Worm (Caenorhabditis elegans) whole organism, mixed stage, embryonic: ENCODE results near the gene pgp-13.

Source experiments
- mls-2 ChIP-seq: sonication (generic microtip); optimal IDR thresholded peaks from 2 replicates; lab custom pipeline; 2016; ENCODE audit warnings: mild to moderate bottlenecking, missing genetic modification characterization, moderate library complexity, missing compliant biosample characterization
- nhr-28 ChIP-seq: fragments of 150-350 bp; optimal IDR thresholded peaks from 2 replicates; lab custom pipeline; 2014; ENCODE audit warnings: missing biosample characterization, missing genetic modification characterization
- unc-39 ChIP-seq: fragments of 150-350 bp; optimal IDR thresholded peaks from 2 replicates; lab custom pipeline; 2014; ENCODE audit warnings: missing biosample characterization, missing genetic modification characterization
- unc-62 ChIP-seq: fragments of 150-350 bp; optimal IDR thresholded peaks from 2 replicates; lab custom pipeline; 2014; ENCODE audit warnings: missing biosample characterization, missing genetic modification reagents, missing genetic modification characterization

DNA sequence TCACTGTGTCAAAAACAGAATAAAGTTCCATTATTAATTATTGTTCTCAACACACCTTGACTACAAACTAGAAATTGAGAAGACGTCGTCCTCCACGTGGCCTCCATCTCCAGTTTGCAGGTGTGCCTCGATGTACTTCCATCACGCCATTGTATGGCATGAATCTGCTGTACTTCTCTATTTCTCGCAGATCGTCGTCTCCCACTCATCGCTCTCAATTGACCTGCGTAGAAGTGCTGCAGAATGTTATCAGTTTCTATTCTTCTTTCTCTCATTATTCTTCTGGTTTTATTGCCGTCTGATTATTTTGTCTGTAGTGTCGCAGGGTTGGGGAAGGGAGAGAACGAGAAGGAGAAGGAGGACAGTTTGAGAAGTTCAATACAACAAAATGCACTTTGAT lies 21.1 kb downstream of the pgp-13 start:
- TF ChIP-seq unc-39 (tag; lab: Kevin White, UChicago) (no peak), unc-62 (GFP tag; lab: Kevin White, UChicago) (no peak), mls-2 (tag; lab: Kevin White, UChicago) (no peak), nhr-28 (tag; lab: Kevin White, UChicago) (no peak)
